In genomic region chr2L:20066233-20066650, dm6 we compare ENCODE assay signal across 1 fruit fly cellular context.
TF ChIP-seq lines count a peak whose summit lies in the region.

bwa (plus strand) TSS chr2L:20066391.

TF ChIP-seq in whole organism, embryonic, 481 proteins besides CTCF, POLR2A, EP300 and RAD21 (continued from another document and continues in another):
- TF ChIP-seq lab (GFP tag; optimal IDR thresholded peaks at IDR 0.05; lab: Kevin White, UChicago) = no peak
- TF ChIP-seq odd (GFP tag; optimal IDR thresholded peaks at IDR 0.05; lab: Kevin White, UChicago) = no peak
- no peak for TF ChIP-seq Scr (GFP tag; IDR thresholded peaks at IDR 0.05; lab: Robert Waterston, UW; ENCODE audit: partially characterized antibody)
- TF ChIP-seq h (optimal IDR thresholded peaks at IDR 0.05; lab: Kevin White, UChicago) = no peak
- no peak for TF ChIP-seq CG14014 (GFP tag; IDR thresholded peaks at IDR 0.05; lab: Robert Waterston, UW)
- TF ChIP-seq btn (GFP tag; optimal IDR thresholded peaks at IDR 0.05; lab: Kevin White, UChicago) = no peak
- TF ChIP-seq CG15601 (tag; optimal IDR thresholded peaks at IDR 0.05; lab: Kevin White, UChicago) = no peak
- TF ChIP-seq CG1602 (GFP tag; optimal IDR thresholded peaks at IDR 0.05; lab: Kevin White, UChicago) = no peak
- peak; percentile 4; the same call in 1 of the 2 replicates for TF ChIP-seq CG13287 (GFP tag; IDR thresholded peaks at IDR 0.05; lab: Robert Waterston, UW; ENCODE audit: partially characterized antibody)
- no peak for TF ChIP-seq her (GFP tag; optimal IDR thresholded peaks at IDR 0.05; lab: Kevin White, UChicago)
- TF ChIP-seq grau (tag; optimal IDR thresholded peaks at IDR 0.05; lab: Kevin White, UChicago) = no peak
- TF ChIP-seq CG17361 (GFP tag; IDR thresholded peaks at IDR 0.05; lab: Robert Waterston, UW) = no peak
- peak in 1 of 2 experiments; percentile 21 for TF ChIP-seq dpn (GFP tag; optimal IDR thresholded peaks at IDR 0.05; lab: Kevin White, UChicago)
- TF ChIP-seq Fer1 (GFP tag; optimal IDR thresholded peaks at IDR 0.05; lab: Kevin White, UChicago) = peak; percentile 4
- no peak for TF ChIP-seq org-1 (GFP tag; optimal IDR thresholded peaks at IDR 0.05; lab: Kevin White, UChicago)
- TF ChIP-seq sob (GFP tag; IDR thresholded peaks at IDR 0.05; lab: Robert Waterston, UW) = no peak
- peak; percentile 33 for TF ChIP-seq p53 (GFP tag; optimal IDR thresholded peaks at IDR 0.05; lab: Kevin White, UChicago)
- no peak for TF ChIP-seq CG7357 (GFP tag; IDR thresholded peaks at IDR 0.05; lab: Robert Waterston, UW)
- TF ChIP-seq pnt (GFP tag; optimal IDR thresholded peaks at IDR 0.05; lab: Kevin White, UChicago) = no peak
- TF ChIP-seq Jarid2 (GFP tag; optimal IDR thresholded peaks at IDR 0.05; lab: Kevin White, UChicago) = peak; percentile 78
- no peak for TF ChIP-seq CG8359 (GFP tag; optimal IDR thresholded peaks at IDR 0.05; lab: Kevin White, UChicago; ENCODE audit: borderline replicate concordance)
- no peak for TF ChIP-seq CG16863 (GFP tag; optimal IDR thresholded peaks at IDR 0.05; lab: Kevin White, UChicago)
- TF ChIP-seq sug (tag; optimal IDR thresholded peaks at IDR 0.05; lab: Kevin White, UChicago) = no peak
- TF ChIP-seq Dad (GFP tag; optimal IDR thresholded peaks at IDR 0.05; lab: Kevin White, UChicago) = no peak
- TF ChIP-seq dimm (GFP tag; IDR thresholded peaks at IDR 0.05; lab: Robert Waterston, UW) = no peak
- TF ChIP-seq CG4424 (GFP tag; optimal IDR thresholded peaks at IDR 0.05; lab: Kevin White, UChicago) = no peak
- no peak for TF ChIP-seq gcm (GFP tag; optimal IDR thresholded peaks at IDR 0.05; lab: Kevin White, UChicago)
- no peak for TF ChIP-seq Dip2 (GFP tag; IDR thresholded peaks at IDR 0.05; lab: Robert Waterston, UW)
- TF ChIP-seq CG11695 (GFP tag; IDR thresholded peaks at IDR 0.05; lab: Robert Waterston, UW) = no peak
- no peak for TF ChIP-seq scrt (GFP tag; optimal IDR thresholded peaks at IDR 0.05; lab: Kevin White, UChicago)
- TF ChIP-seq CG10366 (GFP tag; IDR thresholded peaks at IDR 0.05; lab: Robert Waterston, UW) = no peak
- TF ChIP-seq CG13894 (tag; optimal IDR thresholded peaks at IDR 0.05; lab: Kevin White, UChicago) = no peak
- no peak for TF ChIP-seq cad (GFP tag; optimal IDR thresholded peaks at IDR 0.05; lab: Kevin White, UChicago)
- TF ChIP-seq CG6254 (GFP tag; optimal IDR thresholded peaks at IDR 0.05; lab: Kevin White, UChicago) = no peak
- no peak for TF ChIP-seq shn (GFP tag; optimal IDR thresholded peaks at IDR 0.05; lab: Kevin White, UChicago)
- no peak for TF ChIP-seq exex (tag; optimal IDR thresholded peaks at IDR 0.05; lab: Kevin White, UChicago)
- no peak for TF ChIP-seq CG7963 (GFP tag; IDR thresholded peaks at IDR 0.05; lab: Robert Waterston, UW; ENCODE audit: partially characterized antibody)
- TF ChIP-seq CG13123 (GFP tag; optimal IDR thresholded peaks at IDR 0.05; lab: Kevin White, UChicago) = no peak
- TF ChIP-seq Neu2 (GFP tag; optimal IDR thresholded peaks at IDR 0.05; lab: Kevin White, UChicago; ENCODE audit: borderline replicate concordance) = no peak
- no peak for TF ChIP-seq CG12942 (GFP tag; optimal IDR thresholded peaks at IDR 0.05; lab: Kevin White, UChicago)
- TF ChIP-seq sqz (GFP tag; optimal IDR thresholded peaks at IDR 0.05; lab: Kevin White, UChicago) = no peak
- TF ChIP-seq insv (GFP tag; optimal IDR thresholded peaks at IDR 0.05; lab: Kevin White, UChicago) = no peak
- no peak for TF ChIP-seq CG14050 (GFP tag; IDR thresholded peaks at IDR 0.05; lab: Robert Waterston, UW)
- no peak for TF ChIP-seq fru (optimal IDR thresholded peaks at IDR 0.05; lab: Kevin White, UChicago)
- no peak for TF ChIP-seq sim (GFP tag; IDR thresholded peaks at IDR 0.05; lab: Robert Waterston, UW)
- no peak for TF ChIP-seq fd102C (GFP tag; optimal IDR thresholded peaks at IDR 0.05; lab: Kevin White, UChicago)
- TF ChIP-seq pb (GFP tag; optimal IDR thresholded peaks at IDR 0.05; lab: Kevin White, UChicago) = peak; percentile 2
- TF ChIP-seq Doc2 (GFP tag; IDR thresholded peaks at IDR 0.05; lab: Robert Waterston, UW) = no peak
- no peak for TF ChIP-seq Vsx1 (GFP tag; optimal IDR thresholded peaks at IDR 0.05; lab: Kevin White, UChicago)
- no peak for TF ChIP-seq Lim3 (GFP tag; IDR thresholded peaks at IDR 0.05; lab: Robert Waterston, UW)
- no peak for TF ChIP-seq bowl (GFP tag; IDR thresholded peaks at IDR 0.05; lab: Robert Waterston, UW)
- no peak for TF ChIP-seq Hr51 (GFP tag; optimal IDR thresholded peaks at IDR 0.05; lab: Kevin White, UChicago)
- peak; percentile 22 for TF ChIP-seq CG2116 (GFP tag; optimal IDR thresholded peaks at IDR 0.05; lab: Kevin White, UChicago)
- TF ChIP-seq zen (tag; optimal IDR thresholded peaks at IDR 0.05; lab: Kevin White, UChicago) = peak; percentile 35
- no peak for TF ChIP-seq pita (GFP tag; optimal IDR thresholded peaks at IDR 0.05; lab: Kevin White, UChicago)
- TF ChIP-seq Opbp (GFP tag; IDR thresholded peaks at IDR 0.05; lab: Robert Waterston, UW; ENCODE audit: partially characterized antibody) = peak; percentile 39; the same call in 1 of the 3 replicates
- TF ChIP-seq Fer3 (tag; optimal IDR thresholded peaks at IDR 0.05; lab: Kevin White, UChicago) = no peak
- TF ChIP-seq CG5953 (GFP tag; IDR thresholded peaks at IDR 0.05; lab: Robert Waterston, UW) = no peak
- no peak for TF ChIP-seq tap (tag; optimal IDR thresholded peaks at IDR 0.05; lab: Kevin White, UChicago)
- no peak for TF ChIP-seq CG12219 (GFP tag; optimal IDR thresholded peaks at IDR 0.05; lab: Kevin White, UChicago)
- TF ChIP-seq Nf-YA (GFP tag; IDR thresholded peaks at IDR 0.05; lab: Robert Waterston, UW) = no peak
- no peak for TF ChIP-seq CG2120 (GFP tag; optimal IDR thresholded peaks at IDR 0.05; lab: Kevin White, UChicago)
- TF ChIP-seq tx (GFP tag; optimal IDR thresholded peaks at IDR 0.05; lab: Kevin White, UChicago) = no peak
- no peak for TF ChIP-seq D19A (tag; optimal IDR thresholded peaks at IDR 0.05; lab: Kevin White, UChicago)
- no peak for TF ChIP-seq CG11456 (GFP tag; IDR thresholded peaks at IDR 0.05; lab: Robert Waterston, UW)
- TF ChIP-seq schlank (tag; optimal IDR thresholded peaks at IDR 0.05; lab: Kevin White, UChicago) = no peak
- no peak for TF ChIP-seq Dfd (GFP tag; optimal IDR thresholded peaks at IDR 0.05; lab: Kevin White, UChicago)
- TF ChIP-seq CG8765 (GFP tag; IDR thresholded peaks at IDR 0.05; lab: Robert Waterston, UW) = no peak
- no peak for TF ChIP-seq CG31441 (GFP tag; IDR thresholded peaks at IDR 0.05; lab: Robert Waterston, UW)
- TF ChIP-seq Blimp-1 (GFP tag; optimal IDR thresholded peaks at IDR 0.05; lab: Kevin White, UChicago) = no peak
- TF ChIP-seq HHEX (GFP tag; optimal IDR thresholded peaks at IDR 0.05; lab: Kevin White, UChicago) = peak; percentile 28
- TF ChIP-seq CG17359 (tag; optimal IDR thresholded peaks at IDR 0.05; lab: Kevin White, UChicago) = no peak
- TF ChIP-seq B-H2 (GFP tag; optimal IDR thresholded peaks at IDR 0.05; lab: Kevin White, UChicago) = no peak
- no peak; the same call in 1 of the 2 replicates for TF ChIP-seq stc (GFP tag; IDR thresholded peaks at IDR 0.05; lab: Robert Waterston, UW)
- no peak for TF ChIP-seq trh (GFP tag; optimal IDR thresholded peaks at IDR 0.05; lab: Kevin White, UChicago)
- no peak for TF ChIP-seq Oaz (GFP tag; IDR thresholded peaks at IDR 0.05; lab: Robert Waterston, UW)
- TF ChIP-seq Ssrp (tag; optimal IDR thresholded peaks at IDR 0.05; lab: Kevin White, UChicago) = no peak
- no peak for TF ChIP-seq Rx (GFP tag; IDR thresholded peaks at IDR 0.05; lab: Robert Waterston, UW)
- TF ChIP-seq Sry-β (GFP tag; optimal IDR thresholded peaks at IDR 0.05; lab: Kevin White, UChicago) = no peak
- no peak for TF ChIP-seq BtbVII (GFP tag; optimal IDR thresholded peaks at IDR 0.05; lab: Kevin White, UChicago)
- TF ChIP-seq NC2α (GFP tag; optimal IDR thresholded peaks at IDR 0.05; lab: Kevin White, UChicago) = no peak
- TF ChIP-seq CG30020 (tag; optimal IDR thresholded peaks at IDR 0.05; lab: Kevin White, UChicago) = no peak
- TF ChIP-seq tll (GFP tag; optimal IDR thresholded peaks at IDR 0.05; lab: Kevin White, UChicago) = no peak
- TF ChIP-seq CG14441 (GFP tag; IDR thresholded peaks at IDR 0.05; lab: Robert Waterston, UW) = no peak
- no peak for TF ChIP-seq CG14965 (GFP tag; optimal IDR thresholded peaks at IDR 0.05; lab: Kevin White, UChicago; ENCODE audit: borderline replicate concordance)
- no peak for TF ChIP-seq dmrt11E (tag; optimal IDR thresholded peaks at IDR 0.05; lab: Kevin White, UChicago)
- no peak for TF ChIP-seq tin (GFP tag; optimal IDR thresholded peaks at IDR 0.05; lab: Kevin White, UChicago)
- no peak for TF ChIP-seq Optix (GFP tag; IDR thresholded peaks at IDR 0.05; lab: Robert Waterston, UW)
- no peak for TF ChIP-seq hbn (GFP tag; IDR thresholded peaks at IDR 0.05; lab: Robert Waterston, UW; ENCODE audit: partially characterized antibody)
- TF ChIP-seq Hr3 (GFP tag; optimal IDR thresholded peaks at IDR 0.05; lab: Kevin White, UChicago) = no peak
- TF ChIP-seq Rfx (GFP tag; IDR thresholded peaks at IDR 0.05; lab: Robert Waterston, UW) = no peak
- TF ChIP-seq CHES-1-like (GFP tag; optimal IDR thresholded peaks at IDR 0.05; lab: Kevin White, UChicago) = peak; percentile 6
- no peak for TF ChIP-seq Eip74EF (GFP tag; optimal IDR thresholded peaks at IDR 0.05; lab: Kevin White, UChicago)
- TF ChIP-seq HLH3B (GFP tag; IDR thresholded peaks at IDR 0.05; lab: Robert Waterston, UW) = no peak
- no peak for TF ChIP-seq Ptx1 (GFP tag; IDR thresholded peaks at IDR 0.05; lab: Robert Waterston, UW)
- TF ChIP-seq pzg (GFP tag; optimal IDR thresholded peaks at IDR 0.05; lab: Kevin White, UChicago) = peak; percentile 87
- TF ChIP-seq CG10565 (GFP tag; optimal IDR thresholded peaks at IDR 0.05; lab: Kevin White, UChicago) = no peak
- TF ChIP-seq sisA (GFP tag; IDR thresholded peaks at IDR 0.05; lab: Robert Waterston, UW) = no peak
- no peak for TF ChIP-seq Xbp1 (GFP tag; optimal IDR thresholded peaks at IDR 0.05; lab: Kevin White, UChicago)
- no peak for TF ChIP-seq CG8478 (optimal IDR thresholded peaks at IDR 0.05; lab: Kevin White, UChicago)
- no peak for TF ChIP-seq Dek (tag; optimal IDR thresholded peaks at IDR 0.05; lab: Kevin White, UChicago)
- TF ChIP-seq tna (GFP tag; IDR thresholded peaks at IDR 0.05; lab: Robert Waterston, UW; ENCODE audit: partially characterized antibody) = no peak; the same call in 1 of the 2 replicates
- TF ChIP-seq CG1529 (GFP tag; optimal IDR thresholded peaks at IDR 0.05; lab: Kevin White, UChicago) = no peak
- no peak for TF ChIP-seq CG4360 (GFP tag; IDR thresholded peaks at IDR 0.05; lab: Robert Waterston, UW)
- no peak for TF ChIP-seq CG10321 (GFP tag; IDR thresholded peaks at IDR 0.05; lab: Robert Waterston, UW)
- TF ChIP-seq CG6175 (GFP tag; IDR thresholded peaks at IDR 0.05; lab: Robert Waterston, UW) = no peak
- TF ChIP-seq Side (GFP tag; optimal IDR thresholded peaks at IDR 0.05; lab: Kevin White, UChicago) = no peak
- TF ChIP-seq CG10147 (GFP tag; optimal IDR thresholded peaks at IDR 0.05; lab: Kevin White, UChicago) = no peak
- TF ChIP-seq TFAM (GFP tag; optimal IDR thresholded peaks at IDR 0.05; lab: Kevin White, UChicago) = no peak
- no peak for TF ChIP-seq CG13775 (GFP tag; optimal IDR thresholded peaks at IDR 0.05; lab: Kevin White, UChicago)
- TF ChIP-seq CG16779 (GFP tag; IDR thresholded peaks at IDR 0.05; lab: Robert Waterston, UW) = no peak
- TF ChIP-seq Kr (GFP tag; optimal IDR thresholded peaks at IDR 0.05; lab: Kevin White, UChicago) = no peak
- TF ChIP-seq H2.0 (GFP tag; IDR thresholded peaks at IDR 0.05; lab: Robert Waterston, UW) = no peak
- no peak for TF ChIP-seq CG3065 (GFP tag; optimal IDR thresholded peaks at IDR 0.05; lab: Kevin White, UChicago)
- TF ChIP-seq CG10979 (tag; optimal IDR thresholded peaks at IDR 0.05; lab: Kevin White, UChicago) = no peak
- TF ChIP-seq ranshi (GFP tag; IDR thresholded peaks at IDR 0.05; lab: Robert Waterston, UW) = no peak; the same call in 1 of the 2 replicates
- peak; percentile 67 for TF ChIP-seq CG12659 (GFP tag; optimal IDR thresholded peaks at IDR 0.05; lab: Kevin White, UChicago)
- TF ChIP-seq Atf3 (GFP tag; optimal IDR thresholded peaks at IDR 0.05; lab: Kevin White, UChicago) = no peak
- TF ChIP-seq Deaf1 (tag; optimal IDR thresholded peaks at IDR 0.05; lab: Kevin White, UChicago) = no peak
- no peak for TF ChIP-seq CG7987 (GFP tag; optimal IDR thresholded peaks at IDR 0.05; lab: Kevin White, UChicago)
- TF ChIP-seq CG8388 (GFP tag; optimal IDR thresholded peaks at IDR 0.05; lab: Kevin White, UChicago) = no peak
- no peak for TF ChIP-seq sc (optimal IDR thresholded peaks at IDR 0.05; lab: Kevin White, UChicago)
- no peak for TF ChIP-seq sc (GFP tag; optimal IDR thresholded peaks at IDR 0.05; lab: Kevin White, UChicago)
- peak; percentile 46 for TF ChIP-seq HmgD (GFP tag; optimal IDR thresholded peaks at IDR 0.05; lab: Kevin White, UChicago)
- TF ChIP-seq onecut (GFP tag; IDR thresholded peaks at IDR 0.05; lab: Robert Waterston, UW) = no peak
- TF ChIP-seq CG9932 (GFP tag; IDR thresholded peaks at IDR 0.05; lab: Robert Waterston, UW) = no peak
- no peak for TF ChIP-seq Lpt (GFP tag; optimal IDR thresholded peaks at IDR 0.05; lab: Kevin White, UChicago)
- no peak for TF ChIP-seq Ravus (GFP tag; IDR thresholded peaks at IDR 0.05; lab: Robert Waterston, UW)
- TF ChIP-seq Gsc (GFP tag; IDR thresholded peaks at IDR 0.05; lab: Robert Waterston, UW) = no peak
- TF ChIP-seq HLHmδ (GFP tag; optimal IDR thresholded peaks at IDR 0.05; lab: Kevin White, UChicago) = no peak
- TF ChIP-seq eve (GFP tag; optimal IDR thresholded peaks at IDR 0.05; lab: Kevin White, UChicago) = no peak
- peak; percentile 26 for TF ChIP-seq mirr (GFP tag; optimal IDR thresholded peaks at IDR 0.05; lab: Kevin White, UChicago)
- no peak for TF ChIP-seq Usf (GFP tag; optimal IDR thresholded peaks at IDR 0.05; lab: Kevin White, UChicago)
- TF ChIP-seq MBD-R2 (GFP tag; IDR thresholded peaks at IDR 0.05; lab: Robert Waterston, UW) = peak; percentile 51
- TF ChIP-seq Chrac-16 (GFP tag; optimal IDR thresholded peaks at IDR 0.05; lab: Kevin White, UChicago) = no peak
- no peak for TF ChIP-seq CG15696 (tag; optimal IDR thresholded peaks at IDR 0.05; lab: Kevin White, UChicago)
- TF ChIP-seq CG6813 (GFP tag; optimal IDR thresholded peaks at IDR 0.05; lab: Kevin White, UChicago) = no peak
- TF ChIP-seq gsb (GFP tag; IDR thresholded peaks at IDR 0.05; lab: Robert Waterston, UW) = no peak
- TF ChIP-seq Stat92E (GFP tag; optimal IDR thresholded peaks at IDR 0.05; lab: Kevin White, UChicago) = no peak
- TF ChIP-seq zfh1 (GFP tag; IDR thresholded peaks at IDR 0.05; lab: Robert Waterston, UW) = peak; percentile 38; the same call in 1 of the 3 replicates
